Worm (Caenorhabditis elegans) whole organism, midembryonic: ENCODE data around the gene C54F6.5.

Experiments
- med-1 ChIP-seq: sonication (generic microtip); optimal IDR thresholded peaks from 2 replicates; lab custom pipeline; 2017; ENCODE audit warnings: missing genetic modification characterization, mild to moderate bottlenecking, missing compliant biosample characterization, antibody characterized with exemption, missing genetic modification reagents; ENCODE audit not compliant: insufficient read depth
- ref-1 ChIP-seq: fragments of 200-800 bp; sonication (Bioruptor generic); conservative IDR thresholded peaks from 2 replicates; pipeline ENCODE4 v1.3.6; 2022; ENCODE audit warnings: missing genetic modification reagents, missing genetic modification characterization, missing compliant biosample characterization
- tab-1 ChIP-seq: fragments of 200-800 bp; sonication (Bioruptor generic); IDR thresholded peaks from 2 replicates; pipeline ENCODE4 v1.3.6; 2022; ENCODE audit warnings: missing genetic modification characterization, missing compliant biosample characterization
- ztf-23 ChIP-seq: fragments of 200-800 bp; sonication (Bioruptor generic); IDR thresholded peaks from 2 replicates; pipeline ENCODE4 v1.3.6; 2022; ENCODE audit warnings: missing genetic modification reagents, missing genetic modification characterization, missing compliant biosample characterization
- ztf-29 ChIP-seq: fragments of 200-800 bp; sonication (Bioruptor generic); IDR thresholded peaks from 2 replicates; pipeline ENCODE4 v1.3.6; 2022; ENCODE audit warnings: missing genetic modification reagents, missing genetic modification characterization, missing compliant biosample characterization

DNA sequence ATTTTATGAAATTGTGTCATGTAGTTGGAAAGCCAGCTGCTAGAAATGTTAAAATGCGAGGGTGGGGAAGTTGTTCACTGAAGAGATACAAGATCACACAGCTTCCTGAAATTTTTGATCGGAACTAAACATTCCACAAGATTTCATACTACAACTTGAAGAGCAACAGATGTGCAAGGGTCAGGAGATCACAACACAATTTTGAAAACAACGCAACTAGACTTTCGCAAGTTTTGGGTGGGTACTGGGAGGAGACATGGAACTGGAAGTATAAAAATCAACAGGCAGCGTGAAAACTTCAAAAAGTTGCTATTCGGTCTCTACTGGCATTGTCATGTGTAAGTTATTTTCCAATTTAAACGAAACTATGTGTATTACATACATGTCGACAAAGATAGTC, 22.9 kb downstream of the C54F6.5 start, which contains the start of gene F19F10.3:
- TF ChIP-seq ztf-29 (GFP tag; lab: Robert Waterston, UW) (no peak), ref-1 (GFP tag; lab: Robert Waterston, UW) (no peak), tab-1 (no peak), med-1 (GFP tag; lab: Kevin White, UChicago) (no peak), ztf-23 (GFP tag; lab: Robert Waterston, UW) (no peak)
